Fruit fly (Drosophila melanogaster): ENCODE measurements around the gene CG13050.

Gene CG13050

dm6 chr3L:16305820-16306650 lies 27.0 kb upstream of the CG13050 start, which contains the start of the genes CG13043 and CG13063 (continued):
- TF ChIP-seq CG7556 (GFP tag; optimal IDR thresholded peaks at IDR 0.05) (peak; percentile 11), Oli (tag; optimal IDR thresholded peaks at IDR 0.05) (peak; percentile 22), Blimp-1 (GFP tag; optimal IDR thresholded peaks at IDR 0.05) (peak; percentile 27), CG31441 (GFP tag; IDR thresholded peaks at IDR 0.05) (0 out of 2 replicates have a peak, but pooled peaks have one; percentile 23)

- TF ChIP-seq cas (GFP tag; IDR thresholded peaks at IDR 0.05) (no peak), gce (GFP tag; IDR thresholded peaks at IDR 0.05) (no peak), Tbp (GFP tag; optimal IDR thresholded peaks at IDR 0.05) (no peak), CG15514 (GFP tag; optimal IDR thresholded peaks at IDR 0.05) (no peak), Sin3A (optimal IDR thresholded peaks at IDR 0.05) (no peak), tgo (GFP tag; IDR thresholded peaks at IDR 0.05) (no peak), pzg (GFP tag; optimal IDR thresholded peaks at IDR 0.05) (no peak), CG10321 (GFP tag; IDR thresholded peaks at IDR 0.05) (no peak), CG9609 (GFP tag; optimal IDR thresholded peaks at IDR 0.05) (no peak), CG17186 (GFP tag; optimal IDR thresholded peaks at IDR 0.05) (no peak), Dad (GFP tag; optimal IDR thresholded peaks at IDR 0.05) (no peak), pfk (GFP tag; optimal IDR thresholded peaks at IDR 0.05) (no peak), fd102C (GFP tag; optimal IDR thresholded peaks at IDR 0.05) (no peak), jigr1 (GFP tag; IDR thresholded peaks at IDR 0.05) (no peak), CG18764 (GFP tag; optimal IDR thresholded peaks at IDR 0.05) (no peak), CG10366 (GFP tag; IDR thresholded peaks at IDR 0.05) (no peak), CG15011 (GFP tag; optimal IDR thresholded peaks at IDR 0.05) (no peak), kay (GFP tag; optimal IDR thresholded peaks at IDR 0.05) (no peak)
Measured at dm6 chr3L:16303982-16304381, 24.9 kb upstream of the CG13050 start, which contains the start of gene CG43249. TSS of gene CG43249 (plus strand) at chr3L:16304282.

dm6 chr3L:16303078-16303477 lies 24.0 kb upstream of the CG13050 start, which contains the start of gene CG13044:
TSS of gene CG13044 (minus strand) at chr3L:16303178.
- TF ChIP-seq CG8290 (GFP tag; optimal IDR thresholded peaks at IDR 0.05): no peak
- no peak for TF ChIP-seq CG8290 (tag; optimal IDR thresholded peaks at IDR 0.05)
- TF ChIP-seq Blimp-1 (GFP tag; optimal IDR thresholded peaks at IDR 0.05): peak; percentile 16

- TF ChIP-seq Bdp1 (GFP tag; optimal IDR thresholded peaks at IDR 0.05): no peak
- TF ChIP-seq CG6683 (GFP tag; optimal IDR thresholded peaks at IDR 0.05): no peak
- no peak for TF ChIP-seq Ptx1 (GFP tag; IDR thresholded peaks at IDR 0.05)
- TF ChIP-seq CG6272 (GFP tag; IDR thresholded peaks at IDR 0.05): no peak
- no peak for TF ChIP-seq sna (GFP tag; IDR thresholded peaks at IDR 0.05; ENCODE audit: partially characterized antibody)
- no peak for TF ChIP-seq Drgx (GFP tag; IDR thresholded peaks at IDR 0.05)
- no peak for TF ChIP-seq kay (GFP tag; optimal IDR thresholded peaks at IDR 0.05)
- no peak for TF ChIP-seq jigr1 (GFP tag; IDR thresholded peaks at IDR 0.05)
- no peak for TF ChIP-seq Sin3A (optimal IDR thresholded peaks at IDR 0.05)
- TF ChIP-seq CG13287 (GFP tag; IDR thresholded peaks at IDR 0.05; ENCODE audit: partially characterized antibody): no peak
- no peak for TF ChIP-seq CG10959 (GFP tag; IDR thresholded peaks at IDR 0.05)
- no peak for TF ChIP-seq ham (GFP tag; IDR thresholded peaks at IDR 0.05)
- no peak for TF ChIP-seq zfh1 (GFP tag; IDR thresholded peaks at IDR 0.05)
- no peak for TF ChIP-seq nerfin-2 (GFP tag; IDR thresholded peaks at IDR 0.05; ENCODE audit: partially characterized antibody)
- no peak for TF ChIP-seq repo (GFP tag; optimal IDR thresholded peaks at IDR 0.05)
- no peak for TF ChIP-seq otp (GFP tag; IDR thresholded peaks at IDR 0.05)
- TF ChIP-seq Hr3 (GFP tag; optimal IDR thresholded peaks at IDR 0.05): no peak
- TF ChIP-seq CG31441 (GFP tag; IDR thresholded peaks at IDR 0.05): no peak
Measured at dm6 chr3L:16301153-16301552, 22.1 kb upstream of the CG13050 start, which contains the start of gene CG4982. TSS of gene CG4982 (plus strand) at chr3L:16301453.

Measured in whole organism, embryonic.